Fruit fly (Drosophila melanogaster): Measurements from ENCODE around the gene ftz-f1.

ftz-f1 gene

DNA sequence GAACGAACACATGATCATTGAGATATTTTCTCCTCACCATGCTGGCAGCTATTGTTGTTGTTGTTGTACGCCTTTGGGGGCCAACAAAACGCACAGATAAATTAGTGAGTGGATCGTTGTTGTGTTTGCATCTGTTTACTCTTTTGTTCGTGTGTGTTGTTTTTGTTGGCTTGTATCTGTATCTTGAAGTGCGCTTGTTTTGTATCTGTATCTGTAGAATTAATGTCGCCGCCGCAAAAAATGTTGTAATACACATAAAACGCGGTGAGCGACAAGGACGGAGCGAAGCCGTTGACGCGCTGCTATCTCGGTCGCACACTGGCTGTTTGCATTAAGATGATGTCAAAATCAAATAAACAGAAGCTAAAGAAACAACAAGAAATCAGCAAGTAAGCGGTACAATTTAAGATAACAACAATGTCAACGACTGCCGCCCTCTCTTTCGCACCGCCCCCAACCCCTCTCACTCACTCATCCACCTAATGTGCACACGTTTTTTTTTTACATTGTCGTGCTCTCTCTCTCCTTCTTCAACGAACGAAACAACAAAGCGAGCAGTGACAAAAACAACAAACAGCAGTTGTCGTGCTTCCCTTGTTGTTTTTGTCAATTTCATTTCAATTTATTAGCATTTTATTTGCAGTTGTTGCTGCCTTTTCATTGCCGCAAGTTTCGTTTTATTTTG, 13.0 kb upstream of the ftz-f1 start (continued):
- TF ChIP-seq Eip78C (GFP tag) (peak; percentile 92), CG16779 (tag; optimal IDR thresholded peaks at IDR 0.05) (peak; percentile 82), Ets96B (tag; optimal IDR thresholded peaks at IDR 0.05) (peak; percentile 28), fkh (GFP tag; optimal IDR thresholded peaks at IDR 0.05) (peak; percentile 99), CG10631 (GFP tag; optimal IDR thresholded peaks at IDR 0.05) (peak; percentile 63), lz (GFP tag; optimal IDR thresholded peaks at IDR 0.05) (peak; percentile 21), Sox15 (GFP tag; optimal IDR thresholded peaks at IDR 0.05) (no peak), Blimp-1 (GFP tag; optimal IDR thresholded peaks at IDR 0.05) (peak; percentile 69), CG6276 (GFP tag; optimal IDR thresholded peaks at IDR 0.05) (peak; percentile 87), Eip75B (GFP tag; optimal IDR thresholded peaks at IDR 0.05) (peak; percentile 71), salr (GFP tag; optimal IDR thresholded peaks at IDR 0.05) (peak in 1 of 2 experiments; percentile 67), topi (GFP tag; optimal IDR thresholded peaks at IDR 0.05) (peak; percentile 73), CG8119 (GFP tag; IDR thresholded peaks at IDR 0.05) (peak; percentile 79), cyc (GFP tag; optimal IDR thresholded peaks at IDR 0.05) (no peak), CG4318 (GFP tag; optimal IDR thresholded peaks at IDR 0.05) (no peak), dac (GFP tag; optimal IDR thresholded peaks at IDR 0.05) (peak; percentile 60), Ets21C (GFP tag; optimal IDR thresholded peaks at IDR 0.05) (no peak), CG6163 (GFP tag; IDR thresholded peaks at IDR 0.05) (peak; percentile 85; the same call in 2 of the 3 replicates), CG31627 (GFP tag; optimal IDR thresholded peaks at IDR 0.05) (no peak), CG7368 (GFP tag; optimal IDR thresholded peaks at IDR 0.05) (peak; percentile 70), ss (GFP tag; optimal IDR thresholded peaks at IDR 0.05) (peak; percentile 74 to 87), Smox (GFP tag; optimal IDR thresholded peaks at IDR 0.05) (no peak), CG8632 (GFP tag; optimal IDR thresholded peaks at IDR 0.05) (peak; percentile 73), CG32006 (GFP tag; optimal IDR thresholded peaks at IDR 0.05) (peak; percentile 79), Hr4 (GFP tag; optimal IDR thresholded peaks at IDR 0.05) (no peak)

DNA sequence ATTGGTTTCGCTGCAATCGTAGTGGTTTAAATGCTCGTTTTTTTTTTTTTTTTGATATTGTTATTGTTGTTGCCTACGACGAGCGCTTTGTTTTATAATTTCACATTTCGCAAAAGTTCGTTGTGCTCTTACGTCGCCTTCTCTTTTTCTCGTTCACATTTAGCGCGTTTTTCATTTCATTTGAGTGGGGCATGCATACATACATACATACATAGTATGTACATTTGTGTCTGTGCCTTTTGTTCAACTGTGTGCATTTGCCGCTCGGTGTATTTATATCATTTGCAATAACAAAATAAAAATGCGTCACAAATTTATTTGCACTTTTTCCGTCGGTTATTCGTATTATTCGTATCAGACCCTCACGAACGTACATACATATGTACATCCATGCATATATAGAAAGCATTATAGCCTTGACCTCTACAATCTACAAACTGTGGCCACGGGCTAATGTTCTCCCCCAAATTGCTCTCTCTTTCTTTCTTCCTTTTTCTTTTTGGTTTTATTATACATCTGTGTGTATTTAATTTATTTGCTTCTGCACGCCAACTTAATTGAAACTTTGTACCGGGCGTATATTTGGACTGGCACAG, 11.1 kb upstream of the ftz-f1 start:
- no peak for TF ChIP-seq CG4318 (GFP tag; optimal IDR thresholded peaks at IDR 0.05)
- TF ChIP-seq CG6276 (GFP tag; optimal IDR thresholded peaks at IDR 0.05): peak; percentile 4
- no peak for TF ChIP-seq Met (GFP tag; optimal IDR thresholded peaks at IDR 0.05)
- no peak for TF ChIP-seq CG11762 (GFP tag; optimal IDR thresholded peaks at IDR 0.05; ENCODE audit: insufficient read depth)
- no peak for TF ChIP-seq CG6163 (GFP tag; IDR thresholded peaks at IDR 0.05)
- TF ChIP-seq CG34406 (GFP tag; optimal IDR thresholded peaks at IDR 0.05): no peak
- TF ChIP-seq salr (GFP tag; optimal IDR thresholded peaks at IDR 0.05): no peak
- TF ChIP-seq CG3032 (tag; optimal IDR thresholded peaks at IDR 0.05): no peak
- no peak for TF ChIP-seq Ets96B (tag; optimal IDR thresholded peaks at IDR 0.05)
- TF ChIP-seq Hr4 (GFP tag; optimal IDR thresholded peaks at IDR 0.05): no peak
- TF ChIP-seq fd59A (GFP tag; optimal IDR thresholded peaks at IDR 0.05): no peak
- peak; percentile 96 for TF ChIP-seq vri (GFP tag; optimal IDR thresholded peaks at IDR 0.05)
- TF ChIP-seq net (GFP tag; optimal IDR thresholded peaks at IDR 0.05): no peak
- no peak for TF ChIP-seq achi (GFP tag; optimal IDR thresholded peaks at IDR 0.05)
- no peak for TF ChIP-seq Eip75B (GFP tag; optimal IDR thresholded peaks at IDR 0.05)
- TF ChIP-seq topi (GFP tag; optimal IDR thresholded peaks at IDR 0.05): no peak
- TF ChIP-seq CG15336 (GFP tag; IDR thresholded peaks at IDR 0.05): 0 out of 2 replicates have a peak, but pooled peaks have one; percentile 9
- peak; percentile 4 for TF ChIP-seq CG6854 (GFP tag; optimal IDR thresholded peaks at IDR 0.05)
- no peak for TF ChIP-seq Smox (GFP tag; optimal IDR thresholded peaks at IDR 0.05)
- no peak for TF ChIP-seq OdsH (GFP tag; optimal IDR thresholded peaks at IDR 0.05)
- no peak for TF ChIP-seq CG8632 (GFP tag; optimal IDR thresholded peaks at IDR 0.05)
- no peak for TF ChIP-seq CG3919 (GFP tag; optimal IDR thresholded peaks at IDR 0.05)
- no peak for TF ChIP-seq CG11294 (GFP tag; IDR thresholded peaks at IDR 0.05)
- no peak for TF ChIP-seq dsx (GFP tag; optimal IDR thresholded peaks at IDR 0.05; ENCODE audit: poor library complexity, severe bottlenecking)
- TF ChIP-seq CG31627 (GFP tag; optimal IDR thresholded peaks at IDR 0.05): no peak
- TF ChIP-seq Sox14 (GFP tag; optimal IDR thresholded peaks at IDR 0.05): peak; percentile 50
- TF ChIP-seq Blimp-1 (GFP tag; optimal IDR thresholded peaks at IDR 0.05): peak; percentile 46
- TF ChIP-seq Eip93F (GFP tag; optimal IDR thresholded peaks at IDR 0.05): peak; percentile 53

Measured in whole organism, prepupa.